Fruit fly (Drosophila melanogaster): ENCODE data around the gene Akr1B.

Akr1B gene

dm6 chr3L:11587720-11588580, 36.2 kb downstream of the Akr1B start, which contains the start of gene rt (continued):
- peak; percentile 27; the same call in 1 of the 2 replicates for TF ChIP-seq sens-2 (GFP tag; IDR thresholded peaks at IDR 0.05)
- TF ChIP-seq dimm (GFP tag; IDR thresholded peaks at IDR 0.05) = no peak
- TF ChIP-seq CG11560 (tag; IDR thresholded peaks at IDR 0.05) = no peak
- TF ChIP-seq CG18011 (GFP tag; optimal IDR thresholded peaks at IDR 0.05) = no peak
- peak; percentile 66 for TF ChIP-seq CG11504 (tag; optimal IDR thresholded peaks at IDR 0.05)
- TF ChIP-seq Jarid2 (GFP tag; optimal IDR thresholded peaks at IDR 0.05) = no peak
- TF ChIP-seq mld (GFP tag; IDR thresholded peaks at IDR 0.05; ENCODE audit: partially characterized antibody) = no peak
- peak; percentile 46 for TF ChIP-seq onecut (GFP tag; IDR thresholded peaks at IDR 0.05)
- TF ChIP-seq Camta (GFP tag; optimal IDR thresholded peaks at IDR 0.05) = no peak
- TF ChIP-seq CG17802 (tag; optimal IDR thresholded peaks at IDR 0.05) = peak; percentile 24
- TF ChIP-seq CG8765 (GFP tag; IDR thresholded peaks at IDR 0.05) = no peak
- TF ChIP-seq trem (tag; optimal IDR thresholded peaks at IDR 0.05) = peak; percentile 61
- TF ChIP-seq Dip2 (GFP tag; IDR thresholded peaks at IDR 0.05) = no peak
- TF ChIP-seq Antp (GFP tag; optimal IDR thresholded peaks at IDR 0.05) = no peak
- no peak for TF ChIP-seq CrebB (tag; optimal IDR thresholded peaks at IDR 0.05)
- TF ChIP-seq CG10979 (tag; optimal IDR thresholded peaks at IDR 0.05) = peak; percentile 81
- no peak for TF ChIP-seq CG6854 (GFP tag; optimal IDR thresholded peaks at IDR 0.05)
- no peak for TF ChIP-seq CG1792 (GFP tag; optimal IDR thresholded peaks at IDR 0.05)
- peak; percentile 50; the same call in 1 of the 2 replicates for TF ChIP-seq CG32767 (GFP tag; IDR thresholded peaks at IDR 0.05)
- peak; percentile 37; the same call in 1 of the 2 replicates for TF ChIP-seq aop (GFP tag; IDR thresholded peaks at IDR 0.05)
- TF ChIP-seq scrt (GFP tag; optimal IDR thresholded peaks at IDR 0.05) = peak; percentile 20
- no peak for TF ChIP-seq Vsx1 (GFP tag; optimal IDR thresholded peaks at IDR 0.05)
- TF ChIP-seq NfI (GFP tag; optimal IDR thresholded peaks at IDR 0.05) = peak; percentile 32
- TF ChIP-seq D (optimal IDR thresholded peaks at IDR 0.05) = no peak
- TF ChIP-seq D (GFP tag; optimal IDR thresholded peaks at IDR 0.05) = peak; percentile 57
- peak; percentile 23 for TF ChIP-seq Ets65A (GFP tag)
- peak; percentile 31 for TF ChIP-seq sqz (GFP tag; optimal IDR thresholded peaks at IDR 0.05)
- no peak for TF ChIP-seq Side (GFP tag; optimal IDR thresholded peaks at IDR 0.05)
- TF ChIP-seq chn (GFP tag; optimal IDR thresholded peaks at IDR 0.05) = peak; percentile 55
- TF ChIP-seq CG9215 (GFP tag; IDR thresholded peaks at IDR 0.05) = no peak
- no peak for TF ChIP-seq pan (optimal IDR thresholded peaks at IDR 0.05)
- no peak for TF ChIP-seq pan (GFP tag; optimal IDR thresholded peaks at IDR 0.05 in 1 of 2, IDR thresholded peaks at IDR 0.05 in 1 of 2)
- TF ChIP-seq lov (optimal IDR thresholded peaks at IDR 0.05) = no peak
- no peak for TF ChIP-seq lov (GFP tag; IDR thresholded peaks at IDR 0.05)
- 0 out of 2 replicates have a peak, but pooled peaks have one; percentile 32 for TF ChIP-seq Ada2b (GFP tag; IDR thresholded peaks at IDR 0.05)
- TF ChIP-seq Spps (tag; optimal IDR thresholded peaks at IDR 0.05) = peak; percentile 44
- TF ChIP-seq CG11456 (GFP tag; IDR thresholded peaks at IDR 0.05) = no peak
- TF ChIP-seq CG18262 (tag; optimal IDR thresholded peaks at IDR 0.05) = peak; percentile 80
- no peak for TF ChIP-seq en (GFP tag; optimal IDR thresholded peaks at IDR 0.05)
- TF ChIP-seq CG16815 (GFP tag; optimal IDR thresholded peaks at IDR 0.05) = peak; percentile 56
- no peak for TF ChIP-seq CG13894 (tag; optimal IDR thresholded peaks at IDR 0.05)
- TF ChIP-seq CG17359 (tag; optimal IDR thresholded peaks at IDR 0.05) = peak; percentile 31
- no peak for TF ChIP-seq CG31365 (tag; optimal IDR thresholded peaks at IDR 0.05)
- TF ChIP-seq pzg (GFP tag; optimal IDR thresholded peaks at IDR 0.05) = no peak
- no peak for TF ChIP-seq CG2120 (GFP tag; optimal IDR thresholded peaks at IDR 0.05)
- TF ChIP-seq CG2116 (GFP tag; optimal IDR thresholded peaks at IDR 0.05) = peak; percentile 0
- no peak for TF ChIP-seq HLHmδ (GFP tag; optimal IDR thresholded peaks at IDR 0.05)
- TF ChIP-seq CG14050 (GFP tag; IDR thresholded peaks at IDR 0.05) = no peak
- peak; percentile 44; the same call in 1 of the 3 replicates for TF ChIP-seq ken (GFP tag; IDR thresholded peaks at IDR 0.05)
- no peak; the same call in 1 of the 2 replicates for TF ChIP-seq sim (GFP tag; IDR thresholded peaks at IDR 0.05)

Measured in whole organism, embryonic.